Fruit fly (Drosophila melanogaster) Kc167 (cell line): ENCODE results near the gene Spn75F.

Experiments used
- Myc ChIP-seq: fragments of >200 bp; optimal IDR thresholded peaks from 2 replicates; lab custom pipeline; 2017; ENCODE audit warnings: missing external identifiers
- Sin3A ChIP-seq: fragments of >200 bp; optimal IDR thresholded peaks from 2 replicates; lab custom pipeline; 2018; ENCODE audit warnings: missing external identifiers
- psq ChIP-seq: fragments of >200 bp; optimal IDR thresholded peaks from 2 replicates; lab custom pipeline; 2017; ENCODE audit warnings: missing external identifiers
- ttk ChIP-seq: sonication (Bioruptor generic); optimal IDR thresholded peaks from 2 replicates; lab custom pipeline; 2017; ENCODE audit warnings: missing external identifiers

DNA sequence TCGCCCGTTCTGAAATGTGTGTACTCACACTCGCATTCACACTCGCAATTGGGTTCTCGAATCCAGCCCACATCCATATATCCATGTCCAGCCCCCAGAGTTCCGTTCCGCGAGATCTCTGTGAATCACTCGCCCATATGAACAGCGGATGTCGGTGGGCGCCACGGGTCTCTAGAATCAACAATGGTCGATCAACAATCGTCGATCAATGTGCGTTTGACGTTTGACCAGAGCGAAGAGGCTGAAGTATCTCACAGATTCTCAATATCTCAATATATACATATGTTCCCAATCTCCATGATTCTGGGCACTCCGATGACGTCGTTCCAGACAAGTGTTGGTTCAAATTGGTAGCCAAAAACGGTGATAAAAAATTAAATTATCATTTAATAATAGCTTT lies 40.3 kb downstream of the Spn75F start:
- TF ChIP-seq ttk (lab: Kevin White, UChicago) (no peak), Myc (no peak), psq (lab: Kevin White, UChicago) (no peak), Sin3A (lab: Kevin White, UChicago) (no peak)
